Fruit fly (Drosophila melanogaster) whole organism, embryonic: ENCODE results near the gene GlyRS.

Experiments used
- BEAF-32 ChIP-seq: fragments of 200-800 bp; sonication (Bioruptor generic); optimal IDR thresholded peaks from 3 replicates; lab custom pipeline; 2017; ENCODE audit warnings: missing biosample characterization, missing genetic modification characterization, mild to moderate bottlenecking, moderate library complexity, missing genetic modification reagents
- Blimp-1 ChIP-seq: fragments of 200-800 bp; sonication (Bioruptor generic); optimal IDR thresholded peaks from 3 replicates; lab custom pipeline; 2018; ENCODE audit warnings: missing biosample characterization, missing genetic modification characterization, mild to moderate bottlenecking, moderate library complexity, missing genetic modification reagents
- Bteb2 ChIP-seq: fragments of 200-800 bp; sonication (Bioruptor generic); optimal IDR thresholded peaks from 2 replicates; lab custom pipeline; 2016; ENCODE audit warnings: missing biosample characterization, missing genetic modification characterization
- CG10209 ChIP-seq: fragments of 200-800 bp; sonication (Bioruptor generic); optimal IDR thresholded peaks from 3 replicates; lab custom pipeline; 2017; ENCODE audit warnings: missing biosample characterization, mild to moderate bottlenecking, missing genetic modification characterization, missing genetic modification reagents
- CG12219 ChIP-seq: fragments of 200-800 bp; sonication (Bioruptor generic); optimal IDR thresholded peaks from 3 replicates; lab custom pipeline; 2018; ENCODE audit warnings: missing biosample characterization, mild to moderate bottlenecking, missing genetic modification characterization
- CG13123 ChIP-seq: fragments of 200-800 bp; sonication (Bioruptor generic); optimal IDR thresholded peaks from 2 replicates; lab custom pipeline; 2016; ENCODE audit warnings: missing biosample characterization, missing genetic modification characterization
- CG13424 ChIP-seq: fragments of 200-800 bp; sonication (Bioruptor generic); optimal IDR thresholded peaks from 2 replicates; lab custom pipeline; 2019; ENCODE audit warnings: missing biosample characterization, mild to moderate bottlenecking, missing genetic modification characterization, moderate library complexity
- CG14710 ChIP-seq: fragments of 200-800 bp; sonication (Bioruptor generic); optimal IDR thresholded peaks from 3 replicates; lab custom pipeline; 2019; ENCODE audit warnings: missing biosample characterization, mild to moderate bottlenecking, missing genetic modification characterization, moderate library complexity
- CG15696 ChIP-seq: fragments of 200-800 bp; sonication (Bioruptor generic); optimal IDR thresholded peaks from 2 replicates; lab custom pipeline; 2019; ENCODE audit warnings: missing biosample characterization, mild to moderate bottlenecking, missing genetic modification characterization, moderate library complexity
- CG16813 ChIP-seq: fragments of 200-800 bp; sonication (Bioruptor generic); IDR thresholded peaks from 3 replicates; pipeline ENCODE4 v1.3.6; 2022; ENCODE audit warnings: missing biosample characterization, missing genetic modification characterization; ENCODE audit not compliant: partially characterized antibody
- CG17385 ChIP-seq: fragments of 200-800 bp; sonication (Bioruptor generic); optimal IDR thresholded peaks from 3 replicates; lab custom pipeline; 2018; ENCODE audit warnings: missing biosample characterization, mild to moderate bottlenecking, missing genetic modification characterization
- CG17802 ChIP-seq: fragments of 200-800 bp; sonication (Bioruptor generic); optimal IDR thresholded peaks from 2 replicates; lab custom pipeline; 2018; ENCODE audit warnings: missing biosample characterization, mild to moderate bottlenecking, missing genetic modification characterization, moderate library complexity
- CG18599 ChIP-seq: fragments of 200-800 bp; sonication (Bioruptor generic); optimal IDR thresholded peaks from 3 replicates; lab custom pipeline; 2017; ENCODE audit warnings: missing biosample characterization, missing genetic modification characterization, mild to moderate bottlenecking, moderate library complexity, missing genetic modification reagents
- CG30403 ChIP-seq: fragments of 200-800 bp; sonication (Bioruptor generic); optimal IDR thresholded peaks from 3 replicates; lab custom pipeline; 2016; ENCODE audit warnings: missing biosample characterization, missing genetic modification characterization
- CG31224 ChIP-seq: fragments of 200-800 bp; sonication (Bioruptor generic); IDR thresholded peaks from 2 replicates; pipeline ENCODE4 v1.3.6; 2022; ENCODE audit warnings: missing biosample characterization, missing genetic modification characterization
- CG32772 ChIP-seq: fragments of 200-800 bp; sonication (Bioruptor generic); IDR thresholded peaks from 2 replicates; pipeline ENCODE4 v1.3.6; 2022; ENCODE audit warnings: missing biosample characterization, missing genetic modification characterization
- CG4360 ChIP-seq: fragments of 200-800 bp; sonication (Bioruptor generic); IDR thresholded peaks from 2 replicates; pipeline ENCODE4 v1.3.6; 2022; ENCODE audit warnings: missing biosample characterization, missing genetic modification characterization
- CG4424 ChIP-seq: fragments of 200-800 bp; sonication (Bioruptor generic); optimal IDR thresholded peaks from 3 replicates; lab custom pipeline; 2016; ENCODE audit warnings: missing biosample characterization, missing genetic modification characterization
- CG5953 ChIP-seq: fragments of 200-800 bp; sonication (Bioruptor generic); IDR thresholded peaks from 2 replicates; pipeline ENCODE4 v1.3.6; 2022; ENCODE audit warnings: missing biosample characterization, missing genetic modification characterization
- CG6254 ChIP-seq: fragments of 200-800 bp; sonication (Bioruptor generic); optimal IDR thresholded peaks from 3 replicates; lab custom pipeline; 2017; ENCODE audit warnings: mild to moderate bottlenecking, missing biosample characterization, missing genetic modification reagents, missing genetic modification characterization
- CG6813 ChIP-seq: fragments of 200-800 bp; sonication (Bioruptor generic); optimal IDR thresholded peaks from 2 replicates; lab custom pipeline; 2017; ENCODE audit warnings: missing biosample characterization, missing genetic modification characterization, mild to moderate bottlenecking, moderate library complexity, missing genetic modification reagents
- CG8924 ChIP-seq: fragments of 200-800 bp; optimal IDR thresholded peaks from 3 replicates; lab custom pipeline; 2019; ENCODE audit warnings: missing biosample characterization, mild to moderate bottlenecking, missing genetic modification characterization, moderate library complexity
- CG9215 ChIP-seq: fragments of 200-800 bp; sonication (Bioruptor generic); IDR thresholded peaks from 2 replicates; pipeline ENCODE4 v1.3.6; 2022; ENCODE audit warnings: missing biosample characterization, missing genetic modification characterization
- CHES-1-like ChIP-seq: fragments of 200-800 bp; sonication (Bioruptor generic); optimal IDR thresholded peaks from 2 replicates; lab custom pipeline; 2016; ENCODE audit warnings: missing biosample characterization, missing genetic modification characterization
- D ChIP-seq, 2 experiments: fragments of 200-800 bp in 1 of 2; fragments of >200 bp in 1 of 2; sonication (Bioruptor generic) in 1 of 2; optimal IDR thresholded peaks; 2 replicates in 1 of 2; 3 replicates in 1 of 2; lab custom pipeline; 2017; ENCODE audit warnings: mild to moderate bottlenecking in 1 of 2, missing biosample characterization in 1 of 2, missing genetic modification characterization in 1 of 2, missing genetic modification reagents in 1 of 2
- Hr3 ChIP-seq: fragments of 200-800 bp; sonication (Bioruptor generic); optimal IDR thresholded peaks from 3 replicates; lab custom pipeline; 2016; ENCODE audit warnings: missing biosample characterization, missing genetic modification characterization
- Kr ChIP-seq: fragments of 200-800 bp; sonication (Bioruptor generic); optimal IDR thresholded peaks from 2 replicates; lab custom pipeline; 2017; ENCODE audit warnings: missing biosample characterization, mild to moderate bottlenecking, missing genetic modification characterization
- Med ChIP-seq: fragments of 200-800 bp; sonication (Bioruptor generic); peaks from one replicate; lab custom pipeline; 2016; ENCODE audit warnings: missing biosample characterization, missing genetic modification characterization, mild to moderate bottlenecking, inconsistent platforms, moderate library complexity
- NFAT ChIP-seq: fragments of 200-800 bp; sonication (Bioruptor generic); IDR thresholded peaks from 2 replicates; pipeline ENCODE4 v1.3.6; 2022; ENCODE audit warnings: missing biosample characterization, missing genetic modification characterization
- Six4 ChIP-seq: fragments of 200-800 bp; sonication (Bioruptor generic); optimal IDR thresholded peaks from 2 replicates; lab custom pipeline; 2016; ENCODE audit warnings: missing biosample characterization, missing genetic modification characterization
- Tbp ChIP-seq: fragments of >200 bp; optimal IDR thresholded peaks from 2 replicates; lab custom pipeline; 2018; ENCODE audit warnings: missing biosample characterization, missing genetic modification characterization
- Xrp1 ChIP-seq: fragments of 200-800 bp; sonication (Bioruptor generic); IDR thresholded peaks from 2 replicates; pipeline ENCODE4 v1.3.6; 2022; ENCODE audit warnings: missing biosample characterization, missing genetic modification characterization
- abd-A ChIP-seq: fragments of 200-800 bp; sonication (Bioruptor generic); optimal IDR thresholded peaks from 3 replicates; lab custom pipeline; 2019; ENCODE audit warnings: missing biosample characterization, mild to moderate bottlenecking, missing genetic modification characterization, moderate library complexity
- crp ChIP-seq, 2 experiments: fragments of 200-800 bp; sonication (Bioruptor generic); optimal IDR thresholded peaks; 2 replicates in 1 of 2; 3 replicates in 1 of 2; lab custom pipeline; 2017; ENCODE audit warnings: missing biosample characterization in 2 of 2, missing genetic modification characterization in 2 of 2, mild to moderate bottlenecking in 1 of 2, moderate library complexity in 1 of 2
- da ChIP-seq: fragments of 200-800 bp; sonication (Bioruptor generic); optimal IDR thresholded peaks from 2 replicates; lab custom pipeline; 2016; ENCODE audit warnings: missing biosample characterization, missing genetic modification characterization
- dmrt11E ChIP-seq: fragments of 200-800 bp; sonication (Bioruptor generic); optimal IDR thresholded peaks from 3 replicates; lab custom pipeline; 2018; ENCODE audit warnings: missing biosample characterization, mild to moderate bottlenecking, missing genetic modification characterization, moderate library complexity
- gfzf ChIP-seq: fragments of 200-800 bp; sonication (Bioruptor generic); optimal IDR thresholded peaks from 2 replicates; lab custom pipeline; 2016; ENCODE audit warnings: missing biosample characterization, mild to moderate bottlenecking, missing genetic modification characterization, moderate library complexity
- hkb ChIP-seq, 2 experiments: fragments of 200-800 bp in 1 of 2; fragments of >200 bp in 1 of 2; sonication (Bioruptor generic) in 1 of 2; IDR thresholded peaks in 1 of 2; optimal IDR thresholded peaks in 1 of 2; 2 replicates each; pipeline versions ENCODE4 v1.3.6 to Lab custom; 2017 to 2022; ENCODE audit warnings: missing biosample characterization in 1 of 2, missing genetic modification characterization in 1 of 2
- luna ChIP-seq: fragments of 200-800 bp; sonication (Bioruptor generic); optimal IDR thresholded peaks from 2 replicates; lab custom pipeline; 2016; ENCODE audit warnings: missing biosample characterization, missing genetic modification characterization
- nmo ChIP-seq: fragments of 200-800 bp; sonication (Bioruptor generic); optimal IDR thresholded peaks from 2 replicates; lab custom pipeline; 2018; ENCODE audit warnings: missing biosample characterization, mild to moderate bottlenecking, missing genetic modification characterization, moderate library complexity
- p53 ChIP-seq: fragments of 200-800 bp; sonication (Bioruptor generic); optimal IDR thresholded peaks from 2 replicates; lab custom pipeline; 2016; ENCODE audit warnings: missing biosample characterization, missing genetic modification characterization
- ro ChIP-seq: fragments of 200-800 bp; sonication (Bioruptor generic); IDR thresholded peaks from 2 replicates; pipeline ENCODE4 v1.3.6; 2022; ENCODE audit warnings: missing biosample characterization, missing genetic modification characterization
- salm ChIP-seq: fragments of 200-800 bp; sonication (Bioruptor generic); optimal IDR thresholded peaks from 2 replicates; lab custom pipeline; 2018; ENCODE audit warnings: missing biosample characterization, mild to moderate bottlenecking, missing genetic modification characterization
- sim ChIP-seq: fragments of 200-800 bp; sonication (Bioruptor generic); IDR thresholded peaks from 2 replicates; pipeline ENCODE4 v1.3.6; 2022; ENCODE audit warnings: missing biosample characterization, missing genetic modification characterization
- sqz ChIP-seq: fragments of 200-800 bp; sonication (Bioruptor generic); optimal IDR thresholded peaks from 3 replicates; lab custom pipeline; 2018; ENCODE audit warnings: missing biosample characterization, mild to moderate bottlenecking, missing genetic modification characterization

GlyRS gene

dm6 chr3L:15107158-15107775 is 12.3 kb downstream of the GlyRS start (continued):
- TF ChIP-seq CG31224 (GFP tag; lab: Robert Waterston, UW): no peak
- peak; percentile 87 for TF ChIP-seq abd-A (tag; lab: Kevin White, UChicago)
- no peak for TF ChIP-seq Kr
- peak; percentile 84 for TF ChIP-seq CG4360 (GFP tag; lab: Robert Waterston, UW)

- TF ChIP-seq CG6254: peak; percentile 32
- TF ChIP-seq hkb (optimal IDR thresholded peaks at IDR 0.05; lab: Kevin White, UChicago): no peak
- TF ChIP-seq hkb (GFP tag; IDR thresholded peaks at IDR 0.05; lab: Robert Waterston, UW): peak; percentile 14; the same call in 1 of the 2 replicates
- TF ChIP-seq CG13424 (tag; lab: Kevin White, UChicago): peak; percentile 58
- TF ChIP-seq CG5953 (GFP tag; lab: Robert Waterston, UW): no peak
- no peak for TF ChIP-seq Tbp (GFP tag; lab: Kevin White, UChicago)
- TF ChIP-seq sqz (GFP tag; lab: Kevin White, UChicago): peak; percentile 11
- TF ChIP-seq Blimp-1 (GFP tag; lab: Kevin White, UChicago): peak; percentile 65
- TF ChIP-seq CG14710 (tag; lab: Kevin White, UChicago): peak; percentile 74
- TF ChIP-seq CG18599 (GFP tag; lab: Kevin White, UChicago): peak; percentile 56
- peak; percentile 62 for TF ChIP-seq CG4424 (GFP tag; lab: Kevin White, UChicago)
- no peak for TF ChIP-seq CHES-1-like (GFP tag; lab: Kevin White, UChicago)
- TF ChIP-seq salm (tag; lab: Kevin White, UChicago): no peak
- no peak for TF ChIP-seq CG10209 (GFP tag; lab: Kevin White, UChicago)
- TF ChIP-seq gfzf (GFP tag; lab: Kevin White, UChicago): no peak
- no peak for TF ChIP-seq CG12219
- TF ChIP-seq p53 (GFP tag; lab: Kevin White, UChicago): no peak
- TF ChIP-seq crp (GFP tag; optimal IDR thresholded peaks at IDR 0.05; lab: Kevin White, UChicago): peak in 1 of 2 experiments; percentile 7
- no peak for TF ChIP-seq CG16813 (GFP tag; lab: Robert Waterston, UW)
- no peak for TF ChIP-seq CG17802
- TF ChIP-seq CG8924 (tag; lab: Kevin White, UChicago): peak; percentile 58
- TF ChIP-seq NFAT (GFP tag; lab: Robert Waterston, UW): no peak
- TF ChIP-seq CG6813: peak; percentile 47
- peak; percentile 79 for TF ChIP-seq dmrt11E (tag; lab: Kevin White, UChicago)
- TF ChIP-seq CG30403: peak; percentile 55
- no peak for TF ChIP-seq D (optimal IDR thresholded peaks at IDR 0.05; lab: Kevin White, UChicago)
- peak; percentile 72 for TF ChIP-seq D (GFP tag; optimal IDR thresholded peaks at IDR 0.05; lab: Kevin White, UChicago)
- no peak for TF ChIP-seq da (GFP tag; lab: Kevin White, UChicago)
- TF ChIP-seq ro: no peak
- TF ChIP-seq sim (GFP tag; lab: Robert Waterston, UW): no peak
- TF ChIP-seq luna (GFP tag; lab: Kevin White, UChicago): no peak
- no peak for TF ChIP-seq Bteb2 (GFP tag; lab: Kevin White, UChicago)
- 0 out of 2 replicates have a peak, but pooled peaks have one; percentile 26 for TF ChIP-seq CG9215
- peak; percentile 68; the same call in 1 of the 2 replicates for TF ChIP-seq Xrp1 (GFP tag; lab: Robert Waterston, UW)
- TF ChIP-seq CG13123: no peak
- TF ChIP-seq nmo (GFP tag; lab: Kevin White, UChicago): peak; percentile 80
- no peak for TF ChIP-seq BEAF-32 (GFP tag; lab: Kevin White, UChicago)
- TF ChIP-seq CG32772 (GFP tag; lab: Robert Waterston, UW): 0 out of 2 replicates have a peak, but pooled peaks have one; percentile 42
- peak; percentile 15 for TF ChIP-seq Med (GFP tag; lab: Kevin White, UChicago)
- TF ChIP-seq CG15696 (tag; lab: Kevin White, UChicago): peak; percentile 53
- TF ChIP-seq CG17385 (GFP tag; lab: Kevin White, UChicago): peak; percentile 33
- TF ChIP-seq Hr3: peak; percentile 40
- TF ChIP-seq Six4 (GFP tag; lab: Kevin White, UChicago): peak; percentile 47
These were observed 12.9 kb downstream of the GlyRS start for dm6 chr3L:15107776-15108379.
